Fruit fly (Drosophila melanogaster): ENCODE data around the gene CG9098.
A peak's percentile ranks its signal among the peaks of the same experiment; 100 is the strongest.

CG9098 gene

DNA sequence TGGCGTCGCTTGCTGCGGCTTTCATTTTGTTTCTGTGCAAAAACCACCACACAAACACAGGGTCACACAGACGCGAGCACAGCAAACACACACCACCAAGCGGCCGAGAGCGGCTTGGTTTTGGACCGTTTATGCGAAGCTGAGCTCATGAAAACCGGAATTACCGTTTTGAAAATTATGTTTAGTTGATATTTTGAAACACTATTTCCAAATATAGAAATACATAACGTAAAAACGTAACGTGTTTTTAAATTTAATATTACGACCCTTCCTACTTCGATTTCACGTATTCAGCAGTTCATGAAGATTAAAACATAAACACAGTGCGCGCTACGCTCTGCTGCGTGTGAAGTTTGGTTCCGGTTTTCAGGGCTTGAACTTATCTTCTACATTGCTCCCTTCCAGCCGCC is 39.1 kb upstream of the CG9098 start (continued):
- peak; percentile 66 for TF ChIP-seq CG17612 (GFP tag; IDR thresholded peaks at IDR 0.05)
- peak; percentile 96 for TF ChIP-seq CG12104 (GFP tag; optimal IDR thresholded peaks at IDR 0.05)
- peak; percentile 97 for TF ChIP-seq chm (GFP tag; IDR thresholded peaks at IDR 0.05)
- peak; percentile 40 for TF ChIP-seq CG7745 (tag; optimal IDR thresholded peaks at IDR 0.05)
- TF ChIP-seq CG10209 (GFP tag; optimal IDR thresholded peaks at IDR 0.05), result peak; percentile 94
- peak; percentile 87 for TF ChIP-seq CG9932 (GFP tag; IDR thresholded peaks at IDR 0.05)
- TF ChIP-seq da (GFP tag; optimal IDR thresholded peaks at IDR 0.05), result peak; percentile 86
- TF ChIP-seq unpg (GFP tag; optimal IDR thresholded peaks at IDR 0.05), result peak; percentile 98
- TF ChIP-seq gfzf (GFP tag; optimal IDR thresholded peaks at IDR 0.05), result no peak
- TF ChIP-seq Max (GFP tag; optimal IDR thresholded peaks at IDR 0.05), result peak; percentile 95
- TF ChIP-seq CG2712 (tag; optimal IDR thresholded peaks at IDR 0.05), result peak; percentile 98
- peak; percentile 90 for TF ChIP-seq p53 (GFP tag; optimal IDR thresholded peaks at IDR 0.05)
- TF ChIP-seq Gug (GFP tag; IDR thresholded peaks at IDR 0.05), result peak; percentile 41; the same call in 1 of the 4 replicates
- TF ChIP-seq CG42726 (GFP tag; IDR thresholded peaks at IDR 0.05; ENCODE audit: partially characterized antibody), result no peak
- peak; percentile 91 for TF ChIP-seq esg (GFP tag; conservative IDR thresholded peaks at IDR 0.05)
- peak; percentile 85 for TF ChIP-seq Nf-YB (GFP tag; optimal IDR thresholded peaks at IDR 0.05)
- peak; percentile 93 for TF ChIP-seq CG11456 (GFP tag; IDR thresholded peaks at IDR 0.05)
- TF ChIP-seq prd (optimal IDR thresholded peaks at IDR 0.05), result no peak
- TF ChIP-seq prd (GFP tag; IDR thresholded peaks at IDR 0.05), result peak; percentile 84
- TF ChIP-seq CG8388 (GFP tag; optimal IDR thresholded peaks at IDR 0.05), result peak; percentile 97
- TF ChIP-seq Adf1 (GFP tag; IDR thresholded peaks at IDR 0.05), result peak; percentile 77
- TF ChIP-seq Pdp1 (GFP tag; optimal IDR thresholded peaks at IDR 0.05), result peak; percentile 92 to 93
- peak; percentile 96 for TF ChIP-seq CG31441 (GFP tag; IDR thresholded peaks at IDR 0.05)
- TF ChIP-seq Xrp1 (GFP tag; IDR thresholded peaks at IDR 0.05), result peak; percentile 96
- TF ChIP-seq fru (optimal IDR thresholded peaks at IDR 0.05), result no peak
- TF ChIP-seq CG9215 (GFP tag; IDR thresholded peaks at IDR 0.05), result peak; percentile 50
- peak; percentile 94 for TF ChIP-seq CG15601 (tag; optimal IDR thresholded peaks at IDR 0.05)
- TF ChIP-seq CG16815 (GFP tag; optimal IDR thresholded peaks at IDR 0.05), result peak; percentile 72
- TF ChIP-seq Hr51 (GFP tag; optimal IDR thresholded peaks at IDR 0.05), result peak; percentile 90 to 98
- peak; percentile 95 for TF ChIP-seq Spps (tag; optimal IDR thresholded peaks at IDR 0.05)
- TF ChIP-seq Aef1 (GFP tag; IDR thresholded peaks at IDR 0.05), result peak; percentile 83
- TF ChIP-seq sob (GFP tag; IDR thresholded peaks at IDR 0.05), result peak; percentile 96
- peak; percentile 85 for TF ChIP-seq Ets97D (GFP tag; optimal IDR thresholded peaks at IDR 0.05)
- TF ChIP-seq CG5180 (GFP tag; optimal IDR thresholded peaks at IDR 0.05), result peak; percentile 88
- peak; percentile 97 for TF ChIP-seq lilli (GFP tag; optimal IDR thresholded peaks at IDR 0.05)
- TF ChIP-seq peb (GFP tag; IDR thresholded peaks at IDR 0.05), result peak; percentile 86
- no peak for TF ChIP-seq h (optimal IDR thresholded peaks at IDR 0.05)
- peak; percentile 96 for TF ChIP-seq CG14050 (GFP tag; IDR thresholded peaks at IDR 0.05)
- TF ChIP-seq CG10543 (GFP tag; optimal IDR thresholded peaks at IDR 0.05), result peak; percentile 96
- TF ChIP-seq onecut (GFP tag; IDR thresholded peaks at IDR 0.05), result peak; percentile 95
- TF ChIP-seq Atf3 (GFP tag; optimal IDR thresholded peaks at IDR 0.05), result peak; percentile 80
- TF ChIP-seq az2 (GFP tag; optimal IDR thresholded peaks at IDR 0.05), result peak; percentile 93
- peak; percentile 91 for TF ChIP-seq en (GFP tag; optimal IDR thresholded peaks at IDR 0.05)
- peak in 1 of 3 experiments; percentile 95 for TF ChIP-seq lola (GFP tag; optimal IDR thresholded peaks at IDR 0.05)
- TF ChIP-seq CG2116 (GFP tag; optimal IDR thresholded peaks at IDR 0.05), result peak; percentile 55
- peak; percentile 98 for TF ChIP-seq CG10979 (tag; optimal IDR thresholded peaks at IDR 0.05)
- no peak for TF ChIP-seq Vsx1 (GFP tag; optimal IDR thresholded peaks at IDR 0.05)
- TF ChIP-seq CG3163 (GFP tag; optimal IDR thresholded peaks at IDR 0.05), result peak; percentile 81
- no peak for TF ChIP-seq sd (tag; optimal IDR thresholded peaks at IDR 0.05)
- peak; percentile 47 for TF ChIP-seq CG15073 (GFP tag; optimal IDR thresholded peaks at IDR 0.05)
- peak; percentile 96 for TF ChIP-seq oc (tag; optimal IDR thresholded peaks at IDR 0.05)
- peak; percentile 76 for TF ChIP-seq CG9876 (GFP tag; optimal IDR thresholded peaks at IDR 0.05)

All from whole organism, embryonic.